Fruit fly (Drosophila melanogaster): ENCODE results near the gene CG34355.

Gene CG34355

dm6 chr3R:23888273-23889220, 84.9 kb downstream of the CG34355 start (continued):
- TF ChIP-seq grn (GFP tag; optimal IDR thresholded peaks at IDR 0.05) (no peak), Myb (GFP tag; optimal IDR thresholded peaks at IDR 0.05) (no peak), vvl (GFP tag; IDR thresholded peaks at IDR 0.05) (peak; percentile 37; the same call in 1 of the 2 replicates), CG17359 (tag; optimal IDR thresholded peaks at IDR 0.05) (peak; percentile 23), Eip74EF (GFP tag; optimal IDR thresholded peaks at IDR 0.05) (no peak), ranshi (GFP tag; IDR thresholded peaks at IDR 0.05) (peak; percentile 55), ap (GFP tag; IDR thresholded peaks at IDR 0.05) (no peak), jumu (GFP tag; optimal IDR thresholded peaks at IDR 0.05) (no peak), al (GFP tag; IDR thresholded peaks at IDR 0.05) (no peak), stc (GFP tag; IDR thresholded peaks at IDR 0.05) (no peak), Ssrp (tag; optimal IDR thresholded peaks at IDR 0.05) (peak; percentile 31), corto (GFP tag; optimal IDR thresholded peaks at IDR 0.05) (peak; percentile 66), sisA (GFP tag; IDR thresholded peaks at IDR 0.05) (peak; percentile 34; the same call in 1 of the 2 replicates), eve (GFP tag; optimal IDR thresholded peaks at IDR 0.05) (no peak), Aef1 (GFP tag; IDR thresholded peaks at IDR 0.05) (0 out of 3 replicates have a peak, but pooled peaks have one; percentile 14), trem (tag; optimal IDR thresholded peaks at IDR 0.05) (no peak), Sox102F (GFP tag; optimal IDR thresholded peaks at IDR 0.05) (peak; percentile 25), CG11504 (tag; optimal IDR thresholded peaks at IDR 0.05) (peak; percentile 42), zf30C (GFP tag; optimal IDR thresholded peaks at IDR 0.05) (peak; percentile 43), nerfin-1 (tag; optimal IDR thresholded peaks at IDR 0.05) (peak; percentile 58), seq (GFP tag; IDR thresholded peaks at IDR 0.05) (0 out of 2 replicates have a peak, but pooled peaks have one; percentile 32), inv (GFP tag; IDR thresholded peaks at IDR 0.05; ENCODE audit: partially characterized antibody) (no peak), crol (GFP tag; IDR thresholded peaks at IDR 0.05) (peak; percentile 59), ATbp (GFP tag; optimal IDR thresholded peaks at IDR 0.05) (peak; percentile 5), Oaz (GFP tag; IDR thresholded peaks at IDR 0.05) (no peak), Neu2 (GFP tag; optimal IDR thresholded peaks at IDR 0.05; ENCODE audit: borderline replicate concordance) (no peak), CG4730 (GFP tag; IDR thresholded peaks at IDR 0.05) (0 out of 2 replicates have a peak, but pooled peaks have one; percentile 30), Hr51 (GFP tag; optimal IDR thresholded peaks at IDR 0.05) (peak in 1 of 2 experiments; percentile 30), Oli (tag; optimal IDR thresholded peaks at IDR 0.05) (peak; percentile 48), dati (GFP tag; IDR thresholded peaks at IDR 0.05) (no peak), sens-2 (GFP tag; IDR thresholded peaks at IDR 0.05) (no peak), unc-4 (GFP tag; IDR thresholded peaks at IDR 0.05; ENCODE audit: partially characterized antibody) (no peak), dpn (GFP tag; optimal IDR thresholded peaks at IDR 0.05) (peak in 1 of 2 experiments; percentile 6), CG12219 (GFP tag; optimal IDR thresholded peaks at IDR 0.05) (no peak), lola (GFP tag; optimal IDR thresholded peaks at IDR 0.05) (peak in 1 of 3 experiments; percentile 11), ttk (GFP tag; IDR thresholded peaks at IDR 0.05) (no peak), maf-S (GFP tag; optimal IDR thresholded peaks at IDR 0.05) (peak; percentile 4), lmd (GFP tag; IDR thresholded peaks at IDR 0.05) (peak; percentile 27; the same call in 1 of the 2 replicates), CG15479 (GFP tag; optimal IDR thresholded peaks at IDR 0.05) (no peak), CG6854 (GFP tag; optimal IDR thresholded peaks at IDR 0.05) (no peak), CG10979 (tag; optimal IDR thresholded peaks at IDR 0.05) (peak; percentile 30), fd64A (GFP tag; optimal IDR thresholded peaks at IDR 0.05) (no peak), CG13287 (GFP tag; IDR thresholded peaks at IDR 0.05; ENCODE audit: partially characterized antibody) (no peak), gem (tag; optimal IDR thresholded peaks at IDR 0.05) (peak; percentile 57), CG4360 (GFP tag; IDR thresholded peaks at IDR 0.05) (peak; percentile 73), E2f2 (GFP tag; IDR thresholded peaks at IDR 0.05) (peak; percentile 15; the same call in 1 of the 2 replicates), knrl (GFP tag; IDR thresholded peaks at IDR 0.05; ENCODE audit: partially characterized antibody) (no peak)

Data from whole organism, embryonic.